Worm (Caenorhabditis elegans) whole organism, L3 larva: Measurements from ENCODE around the gene mnp-1.

Source experiments
- fos-1 ChIP-seq: fragments of 150-350 bp; optimal IDR thresholded peaks from 2 replicates; lab custom pipeline; 2014; ENCODE audit warnings: missing biosample characterization, missing genetic modification characterization
- jun-1 ChIP-seq: fragments of 150-350 bp; optimal IDR thresholded peaks from 2 replicates; lab custom pipeline; 2014; ENCODE audit warnings: missing biosample characterization, missing genetic modification reagents, missing genetic modification characterization
- ztf-11 ChIP-seq: fragments of 150-350 bp; optimal IDR thresholded peaks from 2 replicates; lab custom pipeline; 2014; ENCODE audit warnings: missing biosample characterization, missing genetic modification characterization

- TF ChIP-seq ztf-11 (tag; lab: Kevin White, UChicago): no peak
- TF ChIP-seq jun-1 (tag; lab: Kevin White, UChicago): no peak
- TF ChIP-seq fos-1 (tag; lab: Kevin White, UChicago): no peak
Observed at ce11 chrIII:4356384-4356783, at the start of gene mnp-1.
